Fruit fly (Drosophila melanogaster): ENCODE data around the gene TfIIFalpha.

Gene TfIIFalpha

DNA sequence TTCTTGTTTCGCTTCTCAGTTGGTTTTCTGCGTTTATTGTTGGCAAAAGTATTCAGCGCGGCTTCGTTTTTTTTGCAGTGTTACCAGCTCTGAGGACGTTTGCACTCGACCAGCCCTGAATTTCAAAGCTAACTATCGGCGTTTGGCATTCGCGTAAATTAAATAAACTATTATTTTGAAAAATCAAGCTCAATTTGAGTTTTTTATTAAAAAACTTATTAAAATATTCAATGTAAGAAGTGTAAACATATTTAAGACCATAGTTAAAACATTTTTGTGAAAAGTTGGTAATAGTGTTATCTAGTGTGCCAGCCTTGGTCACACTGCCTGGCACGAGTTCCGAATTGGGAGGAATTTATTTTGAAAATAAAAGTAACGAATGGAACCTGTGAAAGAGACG, 34.5 kb upstream of the TfIIFalpha start, which contains the start of the genes SmD2 and CG18048 (continued):
- no peak for TF ChIP-seq lmd (GFP tag; IDR thresholded peaks at IDR 0.05)
- TF ChIP-seq CG9797 (GFP tag; optimal IDR thresholded peaks at IDR 0.05): peak; percentile 88
- TF ChIP-seq Awh (GFP tag; IDR thresholded peaks at IDR 0.05): no peak
- no peak for TF ChIP-seq grn (GFP tag; optimal IDR thresholded peaks at IDR 0.05)
- TF ChIP-seq gcm2 (GFP tag; optimal IDR thresholded peaks at IDR 0.05): no peak
- TF ChIP-seq CG18764 (GFP tag; optimal IDR thresholded peaks at IDR 0.05): no peak
- peak; percentile 52 for TF ChIP-seq HmgZ (tag; optimal IDR thresholded peaks at IDR 0.05)
- TF ChIP-seq CG9437 (GFP tag; optimal IDR thresholded peaks at IDR 0.05): no peak
- TF ChIP-seq sug (tag; optimal IDR thresholded peaks at IDR 0.05): peak; percentile 40
- no peak for TF ChIP-seq D19B (GFP tag; optimal IDR thresholded peaks at IDR 0.05)
- no peak for TF ChIP-seq CG32772 (GFP tag; IDR thresholded peaks at IDR 0.05)
- TF ChIP-seq her (GFP tag; optimal IDR thresholded peaks at IDR 0.05): no peak
- no peak for TF ChIP-seq CG17568 (GFP tag; optimal IDR thresholded peaks at IDR 0.05)
- TF ChIP-seq CG17328 (GFP tag; IDR thresholded peaks at IDR 0.05): no peak
- TF ChIP-seq HLH3B (GFP tag; IDR thresholded peaks at IDR 0.05): no peak
- TF ChIP-seq CG14965 (GFP tag; optimal IDR thresholded peaks at IDR 0.05; ENCODE audit: borderline replicate concordance): no peak
- peak; percentile 78 for TF ChIP-seq CG14710 (tag; optimal IDR thresholded peaks at IDR 0.05)
- peak; percentile 9 for TF ChIP-seq Fer1 (GFP tag; optimal IDR thresholded peaks at IDR 0.05)
- no peak for TF ChIP-seq CG2678 (tag; optimal IDR thresholded peaks at IDR 0.05)
- TF ChIP-seq Bteb2 (GFP tag; optimal IDR thresholded peaks at IDR 0.05): no peak
- peak; percentile 70 for TF ChIP-seq CG3995 (GFP tag; optimal IDR thresholded peaks at IDR 0.05)
- peak; percentile 54 for TF ChIP-seq CG2129 (GFP tag; IDR thresholded peaks at IDR 0.05; ENCODE audit: partially characterized antibody)
- TF ChIP-seq Bgb (GFP tag; IDR thresholded peaks at IDR 0.05; ENCODE audit: partially characterized antibody): peak; percentile 71
- TF ChIP-seq CG9932 (GFP tag; IDR thresholded peaks at IDR 0.05): peak; percentile 30; the same call in 1 of the 2 replicates
- no peak for TF ChIP-seq tio (GFP tag; optimal IDR thresholded peaks at IDR 0.05)
- peak; percentile 14 for TF ChIP-seq CG2120 (GFP tag; optimal IDR thresholded peaks at IDR 0.05)
- TF ChIP-seq CG17802 (tag; optimal IDR thresholded peaks at IDR 0.05): no peak
- TF ChIP-seq CG7556 (GFP tag; optimal IDR thresholded peaks at IDR 0.05): no peak
- peak; percentile 5 for TF ChIP-seq CG13123 (GFP tag; optimal IDR thresholded peaks at IDR 0.05)
- TF ChIP-seq row (GFP tag; IDR thresholded peaks at IDR 0.05): peak; percentile 83
- TF ChIP-seq nerfin-1 (tag; optimal IDR thresholded peaks at IDR 0.05): peak; percentile 68
- TF ChIP-seq CG17359 (tag; optimal IDR thresholded peaks at IDR 0.05): no peak
- no peak for TF ChIP-seq slou (GFP tag; optimal IDR thresholded peaks at IDR 0.05)
- no peak for TF ChIP-seq CG16779 (GFP tag; IDR thresholded peaks at IDR 0.05)
- no peak for TF ChIP-seq tap (tag; optimal IDR thresholded peaks at IDR 0.05)
- peak; percentile 4 for TF ChIP-seq Blimp-1 (GFP tag; optimal IDR thresholded peaks at IDR 0.05)
- no peak for TF ChIP-seq CG17612 (GFP tag; IDR thresholded peaks at IDR 0.05)
- TF ChIP-seq al (GFP tag; IDR thresholded peaks at IDR 0.05): no peak
- no peak for TF ChIP-seq pho (GFP tag; optimal IDR thresholded peaks at IDR 0.05)
- TF ChIP-seq CG11093 (GFP tag; IDR thresholded peaks at IDR 0.05): no peak
- no peak for TF ChIP-seq Lpt (GFP tag; optimal IDR thresholded peaks at IDR 0.05)
- TF ChIP-seq Meics (GFP tag; optimal IDR thresholded peaks at IDR 0.05): peak; percentile 13
- TF ChIP-seq ara (GFP tag; IDR thresholded peaks at IDR 0.05): no peak
- peak; percentile 27 for TF ChIP-seq CG13775 (GFP tag; optimal IDR thresholded peaks at IDR 0.05)
- no peak for TF ChIP-seq CG43689 (GFP tag; IDR thresholded peaks at IDR 0.05)
- TF ChIP-seq wdn (GFP tag; IDR thresholded peaks at IDR 0.05): no peak
- TF ChIP-seq CG8388 (GFP tag; optimal IDR thresholded peaks at IDR 0.05): no peak
- no peak for TF ChIP-seq CG10147 (GFP tag; optimal IDR thresholded peaks at IDR 0.05)
- TF ChIP-seq CG18599 (GFP tag; optimal IDR thresholded peaks at IDR 0.05): no peak
- TF ChIP-seq Kr (GFP tag; optimal IDR thresholded peaks at IDR 0.05): no peak
- TF ChIP-seq CG18619 (GFP tag; optimal IDR thresholded peaks at IDR 0.05): no peak
- no peak for TF ChIP-seq CG12219 (GFP tag; optimal IDR thresholded peaks at IDR 0.05)

Measured in whole organism, embryonic.